Worm (Caenorhabditis elegans): ENCODE measurements around the gene prp-19.

prp-19 gene

ce11 chrIII:5193266-5193665, 21.4 kb upstream of the prp-19 start:
- TF ChIP-seq lin-13 (GFP tag; optimal IDR thresholded peaks at IDR 0.05) (no peak), skn-1 (tag; optimal IDR thresholded peaks at IDR 0.05) (no peak), dpl-1 (GFP tag; optimal IDR thresholded peaks at IDR 0.05) (peak; percentile 26 to 46 (median 27)), efl-1 (optimal IDR thresholded peaks at IDR 0.05) (peak; percentile 12 to 16), efl-1 (GFP tag; optimal IDR thresholded peaks at IDR 0.05 in 1 of 2) (peak in 1 of 2 experiments; percentile 7), blmp-1 (tag; optimal IDR thresholded peaks at IDR 0.05) (peak; percentile 53), lin-35 (GFP tag; optimal IDR thresholded peaks at IDR 0.05) (peak in 1 of 2 experiments; percentile 53), fkh-10 (GFP tag; optimal IDR thresholded peaks at IDR 0.05) (no peak), hpl-2 (GFP tag; optimal IDR thresholded peaks at IDR 0.05) (no peak), C34B4.2 (tag; optimal IDR thresholded peaks at IDR 0.05) (no peak), nhr-19 (GFP tag; conservative IDR thresholded peaks at IDR 0.05) (no peak), unc-98 (GFP tag; IDR thresholded peaks at IDR 0.05) (no peak), lsy-2 (tag; optimal IDR thresholded peaks at IDR 0.05) (peak in 1 of 2 experiments; percentile 54)

- TF ChIP-seq lin-14 (GFP tag; optimal IDR thresholded peaks at IDR 0.05) (peak; percentile 21), lin-15B (tag; optimal IDR thresholded peaks at IDR 0.05) (peak; percentile 62), snu-23 (GFP tag; optimal IDR thresholded peaks at IDR 0.05) (peak; percentile 16), egl-13 (tag; optimal IDR thresholded peaks at IDR 0.05) (no peak), C16A3.4 (tag; optimal IDR thresholded peaks at IDR 0.05) (peak; percentile 49), lsy-2 (tag; optimal IDR thresholded peaks at IDR 0.05) (peak; percentile 31 to 71), efl-1 (optimal IDR thresholded peaks at IDR 0.05) (peak; percentile 70 to 77), efl-1 (GFP tag; optimal IDR thresholded peaks at IDR 0.05 in 1 of 2) (peak; percentile 77 to 97), tbx-2 (tag; optimal IDR thresholded peaks at IDR 0.05) (no peak), dpl-1 (GFP tag; optimal IDR thresholded peaks at IDR 0.05) (peak; percentile 62 to 82 (median 63)), pag-3 (tag; optimal IDR thresholded peaks at IDR 0.05; ENCODE audit: borderline replicate concordance, insufficient read depth) (no peak), lin-35 (GFP tag; optimal IDR thresholded peaks at IDR 0.05) (peak; percentile 76 to 82), isw-1 (GFP tag; IDR thresholded peaks at IDR 0.05) (no peak), blmp-1 (tag; optimal IDR thresholded peaks at IDR 0.05) (peak; percentile 43), vab-15 (tag; optimal IDR thresholded peaks at IDR 0.05) (peak; percentile 12)
Measured at ce11 chrIII:5190671-5191174, 18.9 kb upstream of the prp-19 start, which contains the start of gene hira-1. hira-1 (plus strand) TSS chrIII:5191124.

ce11 chrIII:5190179-5190578, 18.3 kb upstream of the prp-19 start:
- TF ChIP-seq unc-62 (GFP tag; optimal IDR thresholded peaks at IDR 0.05) (no peak), F16B12.6 (tag; optimal IDR thresholded peaks at IDR 0.05) (no peak), sup-37 (GFP tag; optimal IDR thresholded peaks at IDR 0.05) (no peak), sox-4 (tag; optimal IDR thresholded peaks at IDR 0.05) (peak; percentile 60), pqm-1 (tag; optimal IDR thresholded peaks at IDR 0.05) (no peak), nhr-19 (GFP tag; conservative IDR thresholded peaks at IDR 0.05) (peak; percentile 65), unc-30 (tag; optimal IDR thresholded peaks at IDR 0.05) (no peak), nhr-20 (tag; optimal IDR thresholded peaks at IDR 0.05) (peak; percentile 58), isw-1 (GFP tag; IDR thresholded peaks at IDR 0.05) (no peak), lin-35 (GFP tag; optimal IDR thresholded peaks at IDR 0.05) (peak; percentile 85 to 93), lin-14 (GFP tag; optimal IDR thresholded peaks at IDR 0.05) (no peak), elt-2 (tag; optimal IDR thresholded peaks at IDR 0.05) (peak; percentile 22), xbp-1 (tag; optimal IDR thresholded peaks at IDR 0.05) (peak; percentile 50), nhr-84 (tag; optimal IDR thresholded peaks at IDR 0.05) (no peak), grh-1 (GFP tag; IDR thresholded peaks at IDR 0.05) (peak; percentile 43; the same call in 1 of the 2 replicates), tbx-2 (tag; optimal IDR thresholded peaks at IDR 0.05) (peak; percentile 39), ceh-8 (GFP tag; optimal IDR thresholded peaks at IDR 0.05) (no peak), ets-5 (GFP tag; IDR thresholded peaks at IDR 0.05) (no peak), nhr-71 (tag; optimal IDR thresholded peaks at IDR 0.05) (peak; percentile 70), skn-1 (tag; optimal IDR thresholded peaks at IDR 0.05) (peak; percentile 22), pax-3 (tag; optimal IDR thresholded peaks at IDR 0.05) (peak; percentile 16), nhr-90 (tag; optimal IDR thresholded peaks at IDR 0.05; ENCODE audit: poor library complexity) (peak; percentile 70), snu-23 (GFP tag; optimal IDR thresholded peaks at IDR 0.05) (peak; percentile 39), hlh-17 (GFP tag; optimal IDR thresholded peaks at IDR 0.05; ENCODE audit: borderline replicate concordance) (no peak), lir-3 (tag; optimal IDR thresholded peaks at IDR 0.05; ENCODE audit: poor library complexity) (peak; percentile 84), nhr-11 (tag; optimal IDR thresholded peaks at IDR 0.05) (no peak), nhr-28 (tag; optimal IDR thresholded peaks at IDR 0.05) (no peak), lin-39 (tag; optimal IDR thresholded peaks at IDR 0.05) (no peak), pag-3 (tag; optimal IDR thresholded peaks at IDR 0.05; ENCODE audit: borderline replicate concordance, insufficient read depth) (no peak), mep-1 (tag; optimal IDR thresholded peaks at IDR 0.05) (no peak), efl-3 (GFP tag; optimal IDR thresholded peaks at IDR 0.05) (no peak), irx-1 (tag; optimal IDR thresholded peaks at IDR 0.05) (peak; percentile 72), zag-1 (tag; optimal IDR thresholded peaks at IDR 0.05) (no peak)

Data from whole organism, L1 larva.